Worm (Caenorhabditis elegans) whole organism, L2 larva: Measurements from ENCODE around the gene K06A9.2.

Experiments
- C34F6.9 ChIP-seq: fragments of 150-350 bp; optimal IDR thresholded peaks from 2 replicates; lab custom pipeline; 2014; ENCODE audit warnings: missing biosample characterization, missing genetic modification characterization
- F13H6.1 ChIP-seq: sonication (generic microtip); optimal IDR thresholded peaks from 2 replicates; lab custom pipeline; 2016; ENCODE audit warnings: missing genetic modification characterization, missing compliant biosample characterization
- Y55F3AM.14 ChIP-seq: fragments of 200-800 bp; sonication (Bioruptor generic); optimal IDR thresholded peaks from 2 replicates; lab custom pipeline; 2018; ENCODE audit warnings: mild to moderate bottlenecking, missing genetic modification characterization, missing compliant biosample characterization
- alr-1 ChIP-seq: fragments of 150-350 bp; optimal IDR thresholded peaks from 2 replicates; lab custom pipeline; 2014; ENCODE audit warnings: missing biosample characterization, missing genetic modification characterization
- aly-2 ChIP-seq: fragments of 150-350 bp; optimal IDR thresholded peaks from 2 replicates; lab custom pipeline; 2014; ENCODE audit warnings: missing biosample characterization, missing genetic modification characterization
- blmp-1 ChIP-seq: sonication (generic microtip); optimal IDR thresholded peaks from 2 replicates; lab custom pipeline; 2017; ENCODE audit warnings: missing genetic modification characterization, mild to moderate bottlenecking, missing compliant biosample characterization, antibody characterized with exemption, moderate library complexity; ENCODE audit not compliant: insufficient read depth
- ceh-82 ChIP-seq: fragments of 150-350 bp; optimal IDR thresholded peaks from 2 replicates; lab custom pipeline; 2014; ENCODE audit warnings: missing biosample characterization, missing genetic modification characterization
- crh-2 ChIP-seq: sonication (generic microtip); optimal IDR thresholded peaks from 2 replicates; lab custom pipeline; 2017; ENCODE audit warnings: missing biosample characterization, missing genetic modification characterization
- dmd-4 ChIP-seq: sonication (generic microtip); optimal IDR thresholded peaks from 2 replicates; lab custom pipeline; 2017; ENCODE audit warnings: missing biosample characterization, missing genetic modification characterization
- elt-1 ChIP-seq: fragments of 150-350 bp; optimal IDR thresholded peaks from 2 replicates; lab custom pipeline; 2014; ENCODE audit warnings: missing biosample characterization, missing genetic modification characterization
- elt-3 ChIP-seq: sonication (generic microtip); optimal IDR thresholded peaks from 2 replicates; lab custom pipeline; 2017; ENCODE audit warnings: missing biosample characterization, missing genetic modification characterization
- fos-1 ChIP-seq: fragments of 150-350 bp; optimal IDR thresholded peaks from 2 replicates; lab custom pipeline; 2014; ENCODE audit warnings: missing biosample characterization, missing genetic modification characterization
- gmeb-1 ChIP-seq: fragments of 150-350 bp; optimal IDR thresholded peaks from 2 replicates; lab custom pipeline; 2014; ENCODE audit warnings: missing biosample characterization, missing genetic modification characterization
- lin-11 ChIP-seq: fragments of 150-350 bp; sonication (generic microtip); optimal IDR thresholded peaks from 2 replicates; lab custom pipeline; 2014; ENCODE audit warnings: missing biosample characterization, missing genetic modification characterization, inconsistent platforms, mixed read lengths
- lin-13 ChIP-seq: fragments of 150-350 bp; optimal IDR thresholded peaks from 2 replicates; lab custom pipeline; 2014; ENCODE audit warnings: missing biosample characterization, missing genetic modification reagents, missing genetic modification characterization
- lin-39 ChIP-seq: fragments of 150-350 bp; optimal IDR thresholded peaks from 2 replicates; lab custom pipeline; 2014; ENCODE audit warnings: missing biosample characterization, missing genetic modification reagents, missing genetic modification characterization
- lsy-2 ChIP-seq, 2 experiments: fragments of 150-350 bp in 1 of 2; sonication (generic microtip) in 1 of 2; optimal IDR thresholded peaks; 2 replicates each; lab custom pipeline; 2014 to 2017; ENCODE audit warnings: missing biosample characterization in 2 of 2, missing genetic modification characterization in 2 of 2
- mbf-1 ChIP-seq: sonication (generic microtip); optimal IDR thresholded peaks from 2 replicates; lab custom pipeline; 2017; ENCODE audit warnings: missing biosample characterization, missing genetic modification characterization
- mdl-1 ChIP-seq, 2 experiments: fragments of 150-350 bp in 1 of 2; sonication (generic microtip) in 1 of 2; optimal IDR thresholded peaks; 2 replicates each; lab custom pipeline; 2017; ENCODE audit warnings: missing biosample characterization in 2 of 2, missing genetic modification characterization in 2 of 2
- nhr-10 ChIP-seq: sonication (generic microtip); optimal IDR thresholded peaks from 2 replicates; lab custom pipeline; 2017; ENCODE audit warnings: missing biosample characterization, missing genetic modification characterization
- nhr-12 ChIP-seq: fragments of 150-350 bp; optimal IDR thresholded peaks from 2 replicates; lab custom pipeline; 2014; ENCODE audit warnings: missing biosample characterization, missing genetic modification characterization
- nhr-129 ChIP-seq: fragments of 150-350 bp; optimal IDR thresholded peaks from 2 replicates; lab custom pipeline; 2014; ENCODE audit warnings: missing biosample characterization, missing genetic modification characterization
- nhr-21 ChIP-seq: fragments of 150-350 bp; optimal IDR thresholded peaks from 2 replicates; lab custom pipeline; 2014; ENCODE audit warnings: missing biosample characterization, missing genetic modification characterization
- nhr-23 ChIP-seq: fragments of 150-350 bp; optimal IDR thresholded peaks from 2 replicates; lab custom pipeline; 2014; ENCODE audit warnings: missing biosample characterization, missing genetic modification reagents, missing genetic modification characterization
- nhr-237 ChIP-seq: fragments of 150-350 bp; optimal IDR thresholded peaks from 2 replicates; lab custom pipeline; 2014; ENCODE audit warnings: missing biosample characterization, missing genetic modification characterization
- nhr-25 ChIP-seq: fragments of 150-350 bp; sonication (generic microtip); optimal IDR thresholded peaks from 3 replicates; lab custom pipeline; 2014; ENCODE audit warnings: missing biosample characterization, missing genetic modification characterization
- nhr-6 ChIP-seq: fragments of 150-350 bp; optimal IDR thresholded peaks from 2 replicates; lab custom pipeline; 2014; ENCODE audit warnings: missing biosample characterization, missing genetic modification characterization
- sem-4 ChIP-seq: fragments of 150-350 bp; optimal IDR thresholded peaks from 2 replicates; lab custom pipeline; 2014; ENCODE audit warnings: missing biosample characterization, missing genetic modification reagents, missing genetic modification characterization
- skn-1 ChIP-seq: sonication (generic microtip); optimal IDR thresholded peaks from 2 replicates; lab custom pipeline; 2017; ENCODE audit warnings: missing biosample characterization, missing genetic modification characterization
- sma-3 ChIP-seq: sonication (generic microtip); optimal IDR thresholded peaks from 2 replicates; lab custom pipeline; 2016; ENCODE audit warnings: missing genetic modification reagents, missing genetic modification characterization, missing compliant biosample characterization
- sma-9 ChIP-seq, 2 experiments: fragments of 150-350 bp in 1 of 2; sonication (generic microtip) in 1 of 2; optimal IDR thresholded peaks; 2 replicates each; lab custom pipeline; 2014 to 2016; ENCODE audit warnings: missing genetic modification characterization in 2 of 2, mild to moderate bottlenecking in 1 of 2, missing biosample characterization in 1 of 2, missing compliant biosample characterization in 1 of 2, missing genetic modification reagents in 1 of 2, moderate library complexity in 1 of 2
- unc-39 ChIP-seq: fragments of 150-350 bp; optimal IDR thresholded peaks from 2 replicates; lab custom pipeline; 2014; ENCODE audit warnings: missing biosample characterization, missing genetic modification characterization
- unc-62 ChIP-seq: fragments of 150-350 bp; optimal IDR thresholded peaks from 2 replicates; lab custom pipeline; 2014; ENCODE audit warnings: missing biosample characterization, missing genetic modification reagents, missing genetic modification characterization
- zag-1 ChIP-seq: fragments of 150-350 bp; optimal IDR thresholded peaks from 2 replicates; lab custom pipeline; 2014; ENCODE audit warnings: missing biosample characterization, missing genetic modification characterization
- ztf-1 ChIP-seq: fragments of 200-800 bp; sonication (Bioruptor generic); conservative IDR thresholded peaks from 2 replicates; pipeline ENCODE4 v1.3.6; 2022; ENCODE audit warnings: missing genetic modification characterization, missing compliant biosample characterization
- ztf-11 ChIP-seq: sonication (generic microtip); optimal IDR thresholded peaks from 2 replicates; lab custom pipeline; 2017; ENCODE audit warnings: missing biosample characterization, missing genetic modification characterization
- ztf-4 ChIP-seq: fragments of 150-350 bp; optimal IDR thresholded peaks from 2 replicates; lab custom pipeline; 2014; ENCODE audit warnings: missing biosample characterization, missing genetic modification characterization

Gene K06A9.2

ce11 chrX:1549095-1549494 is 12.9 kb downstream of the K06A9.2 start:
- no peak for TF ChIP-seq sma-9 (GFP tag; optimal IDR thresholded peaks at IDR 0.05; lab: Kevin White, UChicago)
- no peak for TF ChIP-seq sma-9 (tag; optimal IDR thresholded peaks at IDR 0.05; lab: Kevin White, UChicago)
- no peak for TF ChIP-seq Y55F3AM.14 (GFP tag; lab: Kevin White, UChicago)
- TF ChIP-seq ztf-4 (tag; lab: Kevin White, UChicago), result no peak
- TF ChIP-seq C34F6.9, result no peak
- TF ChIP-seq dmd-4 (tag; lab: Kevin White, UChicago), result no peak
- TF ChIP-seq nhr-237, result no peak
- no peak for TF ChIP-seq ztf-11
- no peak for TF ChIP-seq unc-62 (GFP tag; lab: Kevin White, UChicago)
- no peak for TF ChIP-seq nhr-129 (tag; lab: Kevin White, UChicago)
- TF ChIP-seq skn-1, result no peak
- no peak for TF ChIP-seq lin-13 (GFP tag; lab: Kevin White, UChicago)
- no peak for TF ChIP-seq sma-3 (GFP tag; lab: Kevin White, UChicago)
- no peak for TF ChIP-seq nhr-12 (tag; lab: Kevin White, UChicago)
- no peak for TF ChIP-seq ztf-1 (GFP tag; lab: Robert Waterston, UW)
- TF ChIP-seq unc-39 (tag; lab: Kevin White, UChicago), result no peak
- no peak for TF ChIP-seq alr-1 (tag; lab: Kevin White, UChicago)

ce11 chrX:1556917-1557316 is 20.8 kb downstream of the K06A9.2 start:
- no peak for TF ChIP-seq sma-3 (GFP tag; lab: Kevin White, UChicago)
- no peak for TF ChIP-seq C34F6.9
- TF ChIP-seq lsy-2 (tag; optimal IDR thresholded peaks at IDR 0.05; lab: Kevin White, UChicago), result no peak
- no peak for TF ChIP-seq elt-3
- TF ChIP-seq nhr-23 (tag; lab: Kevin White, UChicago), result no peak
- no peak for TF ChIP-seq nhr-25
- no peak for TF ChIP-seq unc-39 (tag; lab: Kevin White, UChicago)
- no peak for TF ChIP-seq lin-11 (tag; lab: Kevin White, UChicago)
- no peak for TF ChIP-seq nhr-12 (tag; lab: Kevin White, UChicago)
- TF ChIP-seq nhr-10, result no peak
- TF ChIP-seq mdl-1 (tag; optimal IDR thresholded peaks at IDR 0.05; lab: Kevin White, UChicago), result no peak
- TF ChIP-seq nhr-129 (tag; lab: Kevin White, UChicago), result no peak
- TF ChIP-seq sem-4 (tag; lab: Kevin White, UChicago), result no peak
- no peak for TF ChIP-seq sma-9 (GFP tag; optimal IDR thresholded peaks at IDR 0.05; lab: Kevin White, UChicago)
- TF ChIP-seq sma-9 (tag; optimal IDR thresholded peaks at IDR 0.05; lab: Kevin White, UChicago), result no peak
- no peak for TF ChIP-seq lin-13 (GFP tag; lab: Kevin White, UChicago)
- no peak for TF ChIP-seq unc-62 (GFP tag; lab: Kevin White, UChicago)
- no peak for TF ChIP-seq crh-2 (tag; lab: Kevin White, UChicago)
- TF ChIP-seq zag-1 (tag; lab: Kevin White, UChicago), result no peak

ce11 chrX:1568377-1568776 is 32.2 kb downstream of the K06A9.2 start, which contains the start of gene H02F09.3:
Gene H02F09.3, plus strand, starts transcription at chrX:1568677.
- TF ChIP-seq ztf-11 (no peak), elt-1 (tag; lab: Kevin White, UChicago) (no peak), ztf-4 (tag; lab: Kevin White, UChicago) (no peak), mbf-1 (tag; lab: Kevin White, UChicago) (no peak), lin-39 (tag; lab: Kevin White, UChicago) (no peak), sma-3 (GFP tag; lab: Kevin White, UChicago) (no peak), aly-2 (tag; lab: Kevin White, UChicago) (no peak), nhr-6 (tag; lab: Kevin White, UChicago) (no peak), blmp-1 (tag; lab: Kevin White, UChicago) (no peak), crh-2 (tag; lab: Kevin White, UChicago) (no peak), ztf-1 (GFP tag; lab: Robert Waterston, UW) (no peak), nhr-21 (tag; lab: Kevin White, UChicago) (no peak), F13H6.1 (tag; lab: Kevin White, UChicago) (no peak), elt-3 (no peak), lsy-2 (tag; optimal IDR thresholded peaks at IDR 0.05; lab: Kevin White, UChicago) (no peak), ceh-82 (tag; lab: Kevin White, UChicago) (no peak), nhr-237 (no peak)

- TF ChIP-seq fos-1 (tag; lab: Kevin White, UChicago) (no peak), nhr-12 (tag; lab: Kevin White, UChicago) (no peak), nhr-25 (no peak), gmeb-1 (tag; lab: Kevin White, UChicago) (no peak), lsy-2 (tag; optimal IDR thresholded peaks at IDR 0.05; lab: Kevin White, UChicago) (no peak), nhr-129 (tag; lab: Kevin White, UChicago) (no peak), aly-2 (tag; lab: Kevin White, UChicago) (no peak)
Observed at ce11 chrX:1571949-1572348, 35.8 kb downstream of the K06A9.2 start, which contains the start of gene H02F09.2. Gene H02F09.2, plus strand, starts transcription at chrX:1572249.
